Fruit fly (Drosophila melanogaster) whole organism, wandering third instar larva: ENCODE data around the gene Taf11.
A peak's percentile ranks its signal among the peaks of the same experiment; 100 is the strongest.

ENCODE experiments used
- Abd-B ChIP-seq: fragments of >200 bp; optimal IDR thresholded peaks from 2 replicates; lab custom pipeline; 2017; ENCODE audit warnings: missing biosample characterization, missing genetic modification characterization
- CG9705 ChIP-seq: fragments of 200-800 bp; sonication (Bioruptor generic); optimal IDR thresholded peaks from 2 replicates; lab custom pipeline; 2018; ENCODE audit warnings: missing biosample characterization, mild to moderate bottlenecking, missing genetic modification characterization
- CrebA ChIP-seq: fragments of 200-800 bp; sonication (Bioruptor generic); optimal IDR thresholded peaks from 2 replicates; lab custom pipeline; 2016; ENCODE audit warnings: missing biosample characterization, mild to moderate bottlenecking, missing genetic modification characterization, borderline replicate concordance
- Dfd ChIP-seq: fragments of >200 bp; optimal IDR thresholded peaks from 2 replicates; lab custom pipeline; 2017; ENCODE audit warnings: missing biosample characterization, missing genetic modification characterization
- Dif ChIP-seq: fragments of 200-275, 200-300 bp; sonication (Bioruptor generic); optimal IDR thresholded peaks from 2 replicates; lab custom pipeline; 2018; ENCODE audit warnings: missing biosample characterization, missing genetic modification characterization; ENCODE audit not compliant: partially characterized antibody
- HLH106 ChIP-seq: fragments of 200-800 bp; optimal IDR thresholded peaks from 3 replicates; lab custom pipeline; 2019; ENCODE audit warnings: missing biosample characterization, mild to moderate bottlenecking, missing genetic modification characterization, moderate library complexity
- Hr78 ChIP-seq: fragments of >200 bp; optimal IDR thresholded peaks from 2 replicates; lab custom pipeline; 2017; ENCODE audit warnings: missing biosample characterization, missing genetic modification characterization
- Hr83 ChIP-seq: fragments of 200-300 bp; sonication (Bioruptor generic); optimal IDR thresholded peaks from 2 replicates; lab custom pipeline; 2016; ENCODE audit warnings: missing biosample characterization, mild to moderate bottlenecking, missing genetic modification characterization, moderate library complexity; ENCODE audit not compliant: poor library complexity, severe bottlenecking
- Jra ChIP-seq: sonication (Bioruptor generic); optimal IDR thresholded peaks from 2 replicates; lab custom pipeline; 2016; ENCODE audit warnings: missing biosample characterization, missing genetic modification characterization
- Mio ChIP-seq: sonication (Bioruptor generic); optimal IDR thresholded peaks from 2 replicates; lab custom pipeline; 2016; ENCODE audit warnings: missing biosample characterization, missing genetic modification characterization
- Myc ChIP-seq: fragments of >200 bp; optimal IDR thresholded peaks from 2 replicates; lab custom pipeline; 2017
- N ChIP-seq: fragments of >200 bp; optimal IDR thresholded peaks from 2 replicates; lab custom pipeline; 2018; ENCODE audit warnings: missing biosample characterization, missing external identifiers, missing genetic modification characterization
- OdsH ChIP-seq: fragments of 200-800 bp; sonication (Bioruptor generic); optimal IDR thresholded peaks from 2 replicates; lab custom pipeline; 2016; ENCODE audit warnings: missing biosample characterization, mild to moderate bottlenecking, missing genetic modification characterization
- Rel ChIP-seq, 2 experiments: fragments of 200-800 bp; sonication (Bioruptor generic) in 1 of 2; optimal IDR thresholded peaks; 2 replicates in 1 of 2; 3 replicates in 1 of 2; lab custom pipeline; 2016 to 2019; ENCODE audit warnings: mild to moderate bottlenecking in 2 of 2, missing biosample characterization in 2 of 2, missing genetic modification characterization in 2 of 2, moderate library complexity in 1 of 2
- Sp1 ChIP-seq: fragments of 200-800 bp; sonication (Bioruptor generic); optimal IDR thresholded peaks from 3 replicates; lab custom pipeline; 2019; ENCODE audit warnings: missing biosample characterization, mild to moderate bottlenecking, missing genetic modification characterization, moderate library complexity
- Vsx2 ChIP-seq: fragments of 200-300, 225-300 bp; sonication (Bioruptor generic); optimal IDR thresholded peaks from 2 replicates; lab custom pipeline; 2018; ENCODE audit warnings: missing biosample characterization, missing genetic modification characterization; ENCODE audit not compliant: partially characterized antibody
- br ChIP-seq: fragments of 200-800 bp; sonication (Bioruptor generic); optimal IDR thresholded peaks from 2 replicates; lab custom pipeline; 2016; ENCODE audit warnings: missing biosample characterization, missing genetic modification characterization
- brk ChIP-seq: fragments of 200-800 bp; sonication (Bioruptor generic); optimal IDR thresholded peaks from 2 replicates; lab custom pipeline; 2016; ENCODE audit warnings: missing biosample characterization, mild to moderate bottlenecking, missing genetic modification characterization
- dl ChIP-seq, 2 experiments: fragments of 175-275, 200-275 bp in 1 of 2; fragments of 200-275 bp in 1 of 2; sonication (Bioruptor generic); optimal IDR thresholded peaks; lab custom pipeline; 2018; ENCODE audit warnings: mild to moderate bottlenecking in 2 of 2, missing biosample characterization in 2 of 2, missing genetic modification characterization in 2 of 2, moderate library complexity in 2 of 2; ENCODE audit not compliant: partially characterized antibody in 2 of 2, insufficient read depth in 1 of 2
- dmrt93B ChIP-seq: fragments of 200-800 bp; sonication (Bioruptor generic); optimal IDR thresholded peaks from 2 replicates; lab custom pipeline; 2018; ENCODE audit warnings: missing biosample characterization, mild to moderate bottlenecking, missing genetic modification characterization
- ey ChIP-seq: fragments of 200-800 bp; sonication (Bioruptor generic); optimal IDR thresholded peaks from 2 replicates; lab custom pipeline; 2016; ENCODE audit warnings: missing biosample characterization, missing genetic modification characterization
- foxo ChIP-seq, 2 experiments: fragments of 200-800 bp; sonication (Bioruptor generic); optimal IDR thresholded peaks; 2 replicates in 1 of 2; 3 replicates in 1 of 2; lab custom pipeline; 2016 to 2017; ENCODE audit warnings: missing biosample characterization in 2 of 2, missing genetic modification characterization in 2 of 2
- jim ChIP-seq: fragments of 175-275, 200-325 bp; sonication (Bioruptor generic); optimal IDR thresholded peaks from 2 replicates; lab custom pipeline; 2016; ENCODE audit warnings: missing biosample characterization, mild to moderate bottlenecking, missing genetic modification characterization
- lola ChIP-seq: fragments of >200 bp; optimal IDR thresholded peaks from 2 replicates; lab custom pipeline; 2017; ENCODE audit warnings: missing biosample characterization, missing genetic modification characterization
- pan ChIP-seq: fragments of >200 bp; optimal IDR thresholded peaks from 2 replicates; lab custom pipeline; 2017
- psq ChIP-seq: fragments of 200-800 bp; sonication (Bioruptor generic); optimal IDR thresholded peaks from 3 replicates; lab custom pipeline; 2017; ENCODE audit warnings: missing biosample characterization, mild to moderate bottlenecking, missing genetic modification characterization, moderate library complexity
- rgr ChIP-seq: fragments of 200-800 bp; sonication (Bioruptor generic); optimal IDR thresholded peaks from 3 replicates; lab custom pipeline; 2016; ENCODE audit warnings: missing biosample characterization, mild to moderate bottlenecking, missing genetic modification characterization
- sage ChIP-seq: fragments of 200-800 bp; sonication (Bioruptor generic); optimal IDR thresholded peaks from 2 replicates; lab custom pipeline; 2016; ENCODE audit warnings: missing biosample characterization, mild to moderate bottlenecking, missing genetic modification characterization
- sv ChIP-seq: fragments of 200-800 bp; sonication (Bioruptor generic); optimal IDR thresholded peaks from 3 replicates; lab custom pipeline; 2016; ENCODE audit warnings: missing biosample characterization, missing genetic modification characterization
- tai ChIP-seq: sonication (Bioruptor generic); optimal IDR thresholded peaks from 2 replicates; lab custom pipeline; 2016; ENCODE audit warnings: missing biosample characterization, missing genetic modification characterization
- usp ChIP-seq: fragments of >200 bp; optimal IDR thresholded peaks from 2 replicates; lab custom pipeline; 2017; ENCODE audit warnings: missing biosample characterization, missing genetic modification characterization
- woc ChIP-seq: sonication (Bioruptor generic); optimal IDR thresholded peaks from 2 replicates; lab custom pipeline; 2016; ENCODE audit warnings: missing biosample characterization, mild to moderate bottlenecking, missing genetic modification characterization

The Taf11 gene

DNA sequence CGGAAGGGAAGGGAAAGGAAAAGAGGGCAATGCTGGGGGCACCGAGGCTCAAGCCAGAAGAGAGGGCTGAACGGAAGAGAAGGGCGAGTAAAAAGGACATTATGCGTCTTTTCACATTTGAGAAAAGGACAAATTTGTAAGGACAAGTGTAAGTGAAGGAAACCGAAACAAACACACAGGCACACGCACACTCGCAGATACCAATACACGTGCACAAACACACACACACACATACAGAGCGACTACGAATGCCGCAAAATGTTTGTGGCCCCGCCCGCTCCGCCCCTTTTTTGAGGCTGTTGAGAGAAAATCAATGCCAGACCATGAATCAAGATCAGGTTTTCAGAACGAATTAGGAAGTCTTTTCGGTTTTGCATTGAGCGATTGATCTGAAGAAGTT lies 9.7 kb downstream of the Taf11 start:
- TF ChIP-seq pan (lab: Kevin White, UChicago) (no peak), Dfd (GFP tag; lab: Kevin White, UChicago) (peak; percentile 56), Hr78 (no peak)

DNA sequence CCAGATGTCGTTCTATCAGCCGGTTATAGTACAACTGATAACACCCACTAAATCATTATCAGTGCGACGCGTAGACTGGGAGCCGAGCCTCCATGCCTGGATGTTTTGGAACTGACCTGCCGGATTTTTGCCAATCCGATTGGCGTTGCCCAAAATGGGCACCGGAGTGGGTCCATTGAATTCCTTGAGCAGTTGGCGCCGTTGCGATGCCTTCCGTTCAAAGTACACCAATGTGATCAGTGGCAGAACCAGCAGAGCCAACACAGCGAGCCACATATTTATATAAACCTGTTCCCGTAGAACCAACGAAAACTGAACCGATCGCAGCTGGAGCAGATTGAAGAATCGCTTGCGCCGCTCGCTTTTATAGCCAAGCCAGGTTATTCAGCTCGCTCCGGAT lies 13.3 kb downstream of the Taf11 start, which contains the start of gene Cyp4e3:
Gene Cyp4e3 (minus strand): TSS at position 327 of the 400 bp plus-strand sequence.
- TF ChIP-seq OdsH (no peak), Abd-B (no peak), br (GFP tag; lab: Kevin White, UChicago) (no peak), usp (GFP tag; lab: Kevin White, UChicago) (no peak), CG9705 (GFP tag; lab: Kevin White, UChicago) (no peak), Hr78 (no peak)

DNA sequence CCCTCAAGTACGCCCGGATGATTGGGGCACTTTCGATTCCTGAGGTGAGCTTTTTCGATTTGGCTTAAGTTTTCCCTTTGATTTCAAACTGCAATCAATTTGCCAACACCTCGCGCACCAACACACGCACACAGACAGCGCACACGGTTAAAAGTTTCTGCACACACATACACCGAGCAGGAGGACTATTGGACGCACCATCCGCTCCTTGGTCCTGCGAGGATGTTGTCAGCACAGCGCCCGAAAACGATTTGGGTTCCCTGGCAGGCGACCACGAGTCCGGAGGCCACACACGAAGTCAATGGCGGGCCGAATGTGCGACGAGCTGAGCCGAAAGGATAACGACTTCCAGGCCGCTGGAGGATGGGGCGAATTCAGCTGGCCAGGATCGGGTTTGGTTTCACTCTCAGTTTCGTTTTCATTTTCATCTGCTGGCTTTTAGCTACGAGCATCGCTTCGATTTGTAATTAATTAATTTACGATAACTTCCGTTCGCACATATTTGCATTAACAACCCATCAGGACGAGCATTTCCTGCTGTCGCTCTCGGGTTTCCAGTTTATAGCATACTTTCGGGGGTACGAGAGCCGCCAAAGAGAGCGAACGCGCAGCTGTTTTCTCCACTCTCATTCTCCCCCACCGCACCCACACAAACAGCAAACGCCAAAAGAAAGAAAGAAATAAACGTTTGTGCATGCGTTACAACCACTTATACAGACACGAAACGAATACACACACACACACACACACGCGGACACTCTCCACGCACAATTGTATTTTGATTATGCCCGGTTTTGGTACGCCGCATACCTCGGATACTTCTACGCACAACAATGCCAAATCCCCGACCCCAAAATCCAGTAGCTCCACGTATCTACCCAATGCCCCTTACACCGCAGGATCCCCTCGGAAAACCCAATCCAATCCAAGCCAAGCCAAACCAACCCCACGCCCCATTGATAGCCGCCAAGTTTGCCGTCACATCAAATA lies 16.5 kb downstream of the Taf11 start, which contains the start of gene Nckx30C:
Gene Nckx30C (minus strand): TSS at position 260 of the 990 bp plus-strand sequence.
- no peak for TF ChIP-seq OdsH
- TF ChIP-seq Dfd (GFP tag; lab: Kevin White, UChicago), result peak; percentile 41
- TF ChIP-seq, all 38 proteins: peak for 1

DNA sequence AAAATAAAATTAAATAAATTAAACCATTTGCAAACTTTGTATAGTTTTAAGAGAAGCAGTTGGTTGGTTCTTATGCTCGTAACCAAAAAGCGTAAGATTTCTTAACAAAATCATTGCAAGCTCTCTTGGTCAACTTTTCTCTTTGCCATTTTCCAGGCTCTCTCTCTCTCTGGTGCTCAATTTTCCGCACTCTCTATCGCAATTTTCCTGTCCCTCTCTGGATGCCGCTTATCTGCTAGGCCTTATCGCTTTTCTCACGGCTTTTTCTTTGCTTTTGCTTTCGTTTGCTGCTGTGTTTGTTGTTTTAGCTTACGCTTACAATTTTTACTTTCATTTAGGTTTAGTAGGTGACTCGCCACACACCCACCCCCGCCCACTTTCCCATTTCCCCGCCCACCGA lies 18.4 kb downstream of the Taf11 start:
- TF ChIP-seq Hr83 (GFP tag; lab: Kevin White, UChicago) (no peak), Abd-B (no peak), CrebA (GFP tag; lab: Kevin White, UChicago) (no peak), Hr78 (no peak), Myc (lab: Kevin White, UChicago) (no peak), Rel (GFP tag; optimal IDR thresholded peaks at IDR 0.05; lab: Kevin White, UChicago) (no peak), Rel (tag; optimal IDR thresholded peaks at IDR 0.05; lab: Kevin White, UChicago) (no peak), sage (GFP tag; lab: Kevin White, UChicago) (no peak), Dif (no peak), Sp1 (GFP tag; lab: Kevin White, UChicago) (no peak), ey (GFP tag; lab: Kevin White, UChicago) (no peak), tai (GFP tag; lab: Kevin White, UChicago) (no peak), psq (no peak), Mio (GFP tag; lab: Kevin White, UChicago) (no peak), Dfd (GFP tag; lab: Kevin White, UChicago) (no peak), sv (GFP tag; lab: Kevin White, UChicago) (no peak), dl (GFP tag; optimal IDR thresholded peaks at IDR 0.05; lab: Kevin White, UChicago; ENCODE audit: insufficient read depth in 1 of 2, partially characterized antibody in 2 of 2) (no peak), Vsx2 (GFP tag; lab: Kevin White, UChicago) (no peak), dmrt93B (GFP tag; lab: Kevin White, UChicago) (no peak), N (GFP tag; lab: Kevin White, UChicago) (no peak)

DNA sequence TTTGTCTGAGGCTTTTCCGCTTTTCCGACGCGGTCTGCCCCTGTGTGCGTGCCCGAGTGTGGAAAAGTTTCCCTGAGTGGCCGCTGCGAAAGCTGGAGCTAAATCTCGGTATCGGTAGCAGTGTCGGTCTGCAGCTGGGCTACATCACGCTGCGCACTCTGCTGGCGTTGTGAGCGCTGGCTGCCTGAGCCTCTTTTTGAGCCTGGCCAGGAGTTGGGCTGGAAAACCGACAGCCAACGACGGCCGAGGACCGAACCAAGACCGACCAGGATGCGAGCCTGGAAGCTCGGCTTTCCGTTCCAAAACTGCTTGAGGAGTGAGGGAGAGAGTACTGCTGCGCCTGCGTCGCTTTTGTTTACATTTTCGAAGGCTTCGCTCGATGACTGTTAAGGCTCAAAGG lies 19.2 kb downstream of the Taf11 start:
- TF ChIP-seq sv (GFP tag; lab: Kevin White, UChicago) (no peak), lola (GFP tag; lab: Kevin White, UChicago) (no peak), Sp1 (GFP tag; lab: Kevin White, UChicago) (no peak), rgr (GFP tag; lab: Kevin White, UChicago) (no peak), HLH106 (tag; lab: Kevin White, UChicago) (no peak), Dfd (GFP tag; lab: Kevin White, UChicago) (no peak), brk (GFP tag; lab: Kevin White, UChicago) (no peak), CG9705 (GFP tag; lab: Kevin White, UChicago) (no peak), N (GFP tag; lab: Kevin White, UChicago) (no peak), psq (no peak), CrebA (GFP tag; lab: Kevin White, UChicago) (no peak), woc (no peak), ey (GFP tag; lab: Kevin White, UChicago) (no peak), Jra (GFP tag; lab: Kevin White, UChicago) (no peak), Mio (GFP tag; lab: Kevin White, UChicago) (no peak), foxo (GFP tag; optimal IDR thresholded peaks at IDR 0.05; lab: Kevin White, UChicago) (no peak), jim (GFP tag; lab: Kevin White, UChicago) (no peak), dl (GFP tag; optimal IDR thresholded peaks at IDR 0.05; lab: Kevin White, UChicago; ENCODE audit: insufficient read depth in 1 of 2, partially characterized antibody in 2 of 2) (no peak), usp (GFP tag; lab: Kevin White, UChicago) (no peak)
